Worm (Caenorhabditis elegans): ENCODE data around the gene duo-1.

DNA sequence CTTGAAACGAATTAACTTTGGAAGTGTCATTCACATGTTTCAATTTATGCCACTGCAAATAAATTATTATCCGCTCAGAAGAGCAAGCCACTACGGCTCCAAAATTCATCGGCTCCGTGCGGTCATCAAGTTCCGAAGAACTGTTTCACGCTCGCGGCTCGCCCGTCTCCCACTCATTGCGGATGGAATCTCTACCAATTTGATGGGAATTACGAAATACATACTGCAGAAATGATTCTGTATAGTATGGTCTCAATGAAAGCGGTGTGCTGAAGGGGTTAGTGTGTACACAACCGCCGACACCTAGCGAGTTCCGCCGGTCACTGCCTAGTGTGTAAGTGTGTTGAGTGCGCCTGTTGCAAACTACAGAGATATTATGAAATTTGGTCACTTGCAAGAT, 30.7 kb downstream of the duo-1 start:
- TF ChIP-seq tbx-2 (tag; optimal IDR thresholded peaks at IDR 0.05) (no peak), ama-1 (optimal IDR thresholded peaks at IDR 0.05) (no peak), fkh-10 (GFP tag; optimal IDR thresholded peaks at IDR 0.05) (no peak), ztf-4 (tag; optimal IDR thresholded peaks at IDR 0.05) (no peak), pqm-1 (tag; optimal IDR thresholded peaks at IDR 0.05) (no peak), ceh-82 (tag; optimal IDR thresholded peaks at IDR 0.05) (peak; percentile 42 to 54 (median 49)), nhr-11 (tag; optimal IDR thresholded peaks at IDR 0.05) (no peak), ztf-11 (tag; optimal IDR thresholded peaks at IDR 0.05) (no peak), sox-4 (tag; optimal IDR thresholded peaks at IDR 0.05) (no peak), nhr-77 (tag; optimal IDR thresholded peaks at IDR 0.05) (no peak)

All from whole organism, L1 larva.